Worm (Caenorhabditis elegans): ENCODE measurements around the gene Y25C1A.14.

Gene Y25C1A.14

DNA sequence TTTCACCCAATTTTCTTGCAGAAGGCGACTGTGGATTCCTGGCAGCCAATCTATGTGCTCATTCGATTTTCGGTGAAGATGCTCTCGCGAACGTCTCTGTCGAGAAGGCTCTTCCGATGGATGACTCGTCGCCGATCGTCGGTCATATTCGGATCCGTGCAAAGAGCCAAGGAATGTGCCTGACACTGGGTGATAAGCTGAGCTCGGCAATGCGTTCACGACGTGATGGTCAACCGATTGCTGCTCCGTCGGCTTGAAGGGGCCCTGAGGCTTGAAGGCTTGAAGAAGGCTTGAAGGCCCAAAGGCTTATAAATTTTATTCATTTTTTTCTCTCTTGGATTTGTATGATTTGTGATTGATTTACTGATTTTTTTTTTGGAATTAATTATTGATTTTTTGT lies 9.6 kb downstream of the Y25C1A.14 start:
- TF ChIP-seq F13H6.1 (tag; optimal IDR thresholded peaks at IDR 0.05) (no peak), madf-2 (tag; optimal IDR thresholded peaks at IDR 0.05) (no peak), nfya-1 (tag; optimal IDR thresholded peaks at IDR 0.05) (no peak), zip-5 (tag; optimal IDR thresholded peaks at IDR 0.05) (no peak)

ce11 chrII:3078496-3078895 lies 18.3 kb downstream of the Y25C1A.14 start, which contains the start of gene copb-1:
TSS of gene copb-1 (plus strand) at chrII:3078796.
- TF ChIP-seq ets-4 (tag; optimal IDR thresholded peaks at IDR 0.05) (no peak), odd-2 (tag; optimal IDR thresholded peaks at IDR 0.05) (no peak), K02D7.2 (tag; optimal IDR thresholded peaks at IDR 0.05) (no peak), zip-5 (tag; optimal IDR thresholded peaks at IDR 0.05) (no peak), ttx-3 (tag; optimal IDR thresholded peaks at IDR 0.05) (no peak), elt-4 (tag; optimal IDR thresholded peaks at IDR 0.05) (no peak), pha-4 (tag; optimal IDR thresholded peaks at IDR 0.05) (no peak), ceh-48 (tag; optimal IDR thresholded peaks at IDR 0.05) (no peak), ama-1 (optimal IDR thresholded peaks at IDR 0.05) (no peak)

- no peak for TF ChIP-seq ceh-45 (GFP tag; IDR thresholded peaks at IDR 0.05)
- no peak for TF ChIP-seq Y22D7AL.16 (tag; optimal IDR thresholded peaks at IDR 0.05)
- TF ChIP-seq zip-5 (tag; optimal IDR thresholded peaks at IDR 0.05), result no peak
- TF ChIP-seq ceh-9 (tag; optimal IDR thresholded peaks at IDR 0.05), result no peak
- no peak for TF ChIP-seq fkh-10 (GFP tag; optimal IDR thresholded peaks at IDR 0.05)
- no peak for TF ChIP-seq ceh-48 (tag; optimal IDR thresholded peaks at IDR 0.05)
- TF ChIP-seq sox-4 (tag; optimal IDR thresholded peaks at IDR 0.05), result peak; percentile 53
- no peak for TF ChIP-seq pat-9 (tag; optimal IDR thresholded peaks at IDR 0.05)
- TF ChIP-seq hlh-30 (tag; optimal IDR thresholded peaks at IDR 0.05; ENCODE audit: insufficient read depth), result peak; percentile 82
- no peak for TF ChIP-seq pqm-1 (tag; optimal IDR thresholded peaks at IDR 0.05)
- peak; percentile 20 for TF ChIP-seq C38D4.7 (GFP tag; optimal IDR thresholded peaks at IDR 0.05)
- no peak for TF ChIP-seq ztf-16 (tag; optimal IDR thresholded peaks at IDR 0.05)
- TF ChIP-seq nhr-232 (tag; optimal IDR thresholded peaks at IDR 0.05), result no peak
- TF ChIP-seq ceh-22 (tag; optimal IDR thresholded peaks at IDR 0.05), result no peak
- TF ChIP-seq pag-3 (tag; optimal IDR thresholded peaks at IDR 0.05; ENCODE audit: borderline replicate concordance), result no peak
- TF ChIP-seq ahr-1 (tag; optimal IDR thresholded peaks at IDR 0.05), result no peak
- TF ChIP-seq unc-55 (GFP tag; optimal IDR thresholded peaks at IDR 0.05), result peak; percentile 71
- TF ChIP-seq lin-11 (tag; optimal IDR thresholded peaks at IDR 0.05), result no peak
- no peak for TF ChIP-seq pros-1 (tag; optimal IDR thresholded peaks at IDR 0.05)
- peak; percentile 42 for TF ChIP-seq ceh-19 (GFP tag; optimal IDR thresholded peaks at IDR 0.05)
- TF ChIP-seq unc-42 (tag; optimal IDR thresholded peaks at IDR 0.05), result peak; percentile 80
- TF ChIP-seq hlh-8 (tag; optimal IDR thresholded peaks at IDR 0.05), result no peak
- peak; percentile 26 for TF ChIP-seq pha-2 (tag; optimal IDR thresholded peaks at IDR 0.05)
- TF ChIP-seq tbx-2 (tag; optimal IDR thresholded peaks at IDR 0.05), result peak; percentile 63
- peak; percentile 15 for TF ChIP-seq che-1 (tag; optimal IDR thresholded peaks at IDR 0.05)
- no peak for TF ChIP-seq F13H6.1 (tag; optimal IDR thresholded peaks at IDR 0.05)
- peak; percentile 34 for TF ChIP-seq ceh-2 (tag; optimal IDR thresholded peaks at IDR 0.05)
- TF ChIP-seq K02D7.2 (tag; optimal IDR thresholded peaks at IDR 0.05), result no peak
- TF ChIP-seq ceh-31 (tag; optimal IDR thresholded peaks at IDR 0.05), result peak; percentile 79
- no peak for TF ChIP-seq madf-2 (tag; optimal IDR thresholded peaks at IDR 0.05)
- no peak for TF ChIP-seq lim-6 (tag; optimal IDR thresholded peaks at IDR 0.05)
- TF ChIP-seq dmd-4 (tag; optimal IDR thresholded peaks at IDR 0.05; ENCODE audit: borderline replicate concordance), result no peak
- TF ChIP-seq ceh-14 (tag; optimal IDR thresholded peaks at IDR 0.05), result peak; percentile 38
- TF ChIP-seq fkh-6 (tag; optimal IDR thresholded peaks at IDR 0.05), result no peak
- no peak for TF ChIP-seq mec-3 (tag; optimal IDR thresholded peaks at IDR 0.05; ENCODE audit: borderline replicate concordance)
- no peak for TF ChIP-seq gmeb-2 (tag; optimal IDR thresholded peaks at IDR 0.05)
- no peak for TF ChIP-seq eyg-1 (tag; optimal IDR thresholded peaks at IDR 0.05)
- TF ChIP-seq sox-2 (GFP tag; IDR thresholded peaks at IDR 0.05), result no peak
- no peak for TF ChIP-seq odd-2 (tag; optimal IDR thresholded peaks at IDR 0.05)
- peak; percentile 38 for TF ChIP-seq ceh-6 (GFP tag; optimal IDR thresholded peaks at IDR 0.05)
- no peak for TF ChIP-seq ets-4 (tag; optimal IDR thresholded peaks at IDR 0.05)
- peak; percentile 49 for TF ChIP-seq ceh-18 (tag; optimal IDR thresholded peaks at IDR 0.05)
- TF ChIP-seq ref-2 (tag; optimal IDR thresholded peaks at IDR 0.05), result no peak
- no peak for TF ChIP-seq hlh-6 (tag; optimal IDR thresholded peaks at IDR 0.05)
Observed at ce11 chrII:3076915-3077314, 19.8 kb downstream of the Y25C1A.14 start, which contains the start of gene Y25C1A.8. TSS of gene Y25C1A.8 (minus strand) at chrII:3076959.

Measured in whole organism, late embryonic.